Fruit fly (Drosophila melanogaster): ENCODE measurements around the gene Vps2.
A peak's percentile ranks its signal among the peaks of the same experiment; 100 is the strongest.

DNA sequence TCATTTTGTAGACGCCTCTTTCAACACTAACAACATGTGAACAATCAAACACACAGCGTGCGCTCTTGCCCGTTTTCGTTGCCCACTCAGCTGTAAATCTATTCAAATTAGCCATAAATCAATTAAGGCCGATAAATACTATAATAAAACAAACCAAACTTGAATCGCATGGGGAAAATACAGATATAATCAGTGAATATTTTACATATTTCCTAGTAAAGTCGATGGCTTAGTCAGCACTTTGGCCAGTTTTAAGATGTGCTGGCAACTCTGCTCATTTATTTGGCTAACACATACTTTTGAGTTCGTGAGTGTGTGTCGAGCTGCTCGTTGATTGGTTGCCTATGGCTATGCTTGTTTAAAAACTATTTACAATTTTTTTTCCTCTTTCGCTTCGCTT lies 46.6 kb downstream of the Vps2 start:
- TF ChIP-seq CG12605 (GFP tag; IDR thresholded peaks at IDR 0.05) (no peak), rn (GFP tag; IDR thresholded peaks at IDR 0.05) (no peak), fd96Ca (GFP tag; IDR thresholded peaks at IDR 0.05) (0 out of 3 replicates have a peak, but pooled peaks have one; percentile 55)

Measured in whole organism, pupa.